Worm (Caenorhabditis elegans) whole organism, young adult: ENCODE data around the gene F19H6.6.

ENCODE experiments used
- B0019.2 ChIP-seq: fragments of 200-800 bp; sonication (Bioruptor generic); conservative IDR thresholded peaks from 2 replicates; pipeline ENCODE4 v1.3.6; 2022; ENCODE audit warnings: missing genetic modification reagents, missing genetic modification characterization, missing compliant biosample characterization
- D2030.7 ChIP-seq: fragments of 200-800 bp; sonication (Bioruptor generic); IDR thresholded peaks from 2 replicates; pipeline ENCODE4 v1.3.6; 2022; ENCODE audit warnings: missing genetic modification reagents, missing genetic modification characterization, missing compliant biosample characterization
- F39B2.1 ChIP-seq: fragments of 200-800 bp; sonication (Bioruptor generic); IDR thresholded peaks from 2 replicates; pipeline ENCODE4 v1.3.6; 2022; ENCODE audit warnings: missing genetic modification reagents, missing genetic modification characterization, missing compliant biosample characterization
- F57A8.1 ChIP-seq: fragments of 200-800 bp; sonication (Bioruptor generic); optimal IDR thresholded peaks from 2 replicates; lab custom pipeline; 2018; ENCODE audit warnings: mild to moderate bottlenecking, missing genetic modification characterization, moderate library complexity, missing compliant biosample characterization
- F57C9.4 ChIP-seq: sonication (generic microtip); optimal IDR thresholded peaks from 2 replicates; lab custom pipeline; 2017; ENCODE audit warnings: mild to moderate bottlenecking, missing genetic modification characterization, missing compliant biosample characterization
- K11D2.4 ChIP-seq: fragments of 200-800 bp; sonication (Bioruptor generic); IDR thresholded peaks from 2 replicates; pipeline ENCODE4 v1.3.6; 2022; ENCODE audit warnings: missing genetic modification reagents, missing genetic modification characterization, missing compliant biosample characterization
- T26A5.8 ChIP-seq: sonication (generic microtip); optimal IDR thresholded peaks from 2 replicates; lab custom pipeline; 2016; ENCODE audit warnings: missing genetic modification characterization, missing compliant biosample characterization
- Y67H2A.10 ChIP-seq: fragments of 200-800 bp; sonication (Bioruptor generic); conservative IDR thresholded peaks from 2 replicates; pipeline ENCODE4 v1.3.6; 2022; ENCODE audit warnings: missing genetic modification reagents, missing genetic modification characterization, missing compliant biosample characterization
- Y95B8A.8 ChIP-seq: fragments of 200-800 bp; sonication (Bioruptor generic); IDR thresholded peaks from 2 replicates; pipeline ENCODE4 v1.3.6; 2022; ENCODE audit warnings: missing genetic modification reagents, missing genetic modification characterization, missing compliant biosample characterization
- akir-1 ChIP-seq: fragments of 200-800 bp; sonication (Bioruptor generic); optimal IDR thresholded peaks from 2 replicates; lab custom pipeline; 2018; ENCODE audit warnings: mild to moderate bottlenecking, missing genetic modification characterization, moderate library complexity, missing compliant biosample characterization
- ama-1 ChIP-seq, 3 experiments: fragments of 150-350 bp in 1 of 3; sonication (generic microtip) in 2 of 3; optimal IDR thresholded peaks; 2 replicates each; lab custom pipeline; 2014 to 2018; ENCODE audit warnings: missing biosample characterization in 2 of 3, missing genetic modification characterization in 2 of 3, missing genetic modification reagents in 2 of 3
- aptf-2 ChIP-seq: fragments of 200-800 bp; sonication (Bioruptor generic); conservative IDR thresholded peaks from 2 replicates; pipeline ENCODE4 v1.3.6; 2022; ENCODE audit warnings: missing genetic modification reagents, missing genetic modification characterization, missing compliant biosample characterization
- aptf-3 ChIP-seq: fragments of 200-800 bp; sonication (Bioruptor generic); IDR thresholded peaks from 2 replicates; pipeline ENCODE4 v1.3.6; 2022; ENCODE audit warnings: missing genetic modification characterization, missing compliant biosample characterization
- athp-1 ChIP-seq: sonication (generic microtip); optimal IDR thresholded peaks from 2 replicates; lab custom pipeline; 2017; ENCODE audit warnings: mild to moderate bottlenecking, missing genetic modification characterization, missing compliant biosample characterization
- attf-3 ChIP-seq: fragments of 200-800 bp; sonication (Bioruptor generic); conservative IDR thresholded peaks from 2 replicates; pipeline ENCODE4 v1.3.6; 2022; ENCODE audit warnings: missing genetic modification reagents, missing genetic modification characterization, missing compliant biosample characterization
- bed-2 ChIP-seq: fragments of 200-800 bp; sonication (Bioruptor generic); IDR thresholded peaks from 2 replicates; pipeline ENCODE4 v1.3.6; 2022; ENCODE audit warnings: missing genetic modification reagents, missing genetic modification characterization, missing compliant biosample characterization
- ccch-3 ChIP-seq: fragments of 200-800 bp; sonication (Bioruptor generic); optimal IDR thresholded peaks from 2 replicates; lab custom pipeline; 2018; ENCODE audit warnings: mild to moderate bottlenecking, missing genetic modification characterization, missing compliant biosample characterization
- ceh-79 ChIP-seq: sonication (generic microtip); optimal IDR thresholded peaks from 2 replicates; lab custom pipeline; 2017; ENCODE audit warnings: mild to moderate bottlenecking, missing genetic modification characterization, missing compliant biosample characterization
- ceh-91 ChIP-seq: fragments of 200-800 bp; sonication (Bioruptor generic); IDR thresholded peaks from 2 replicates; pipeline ENCODE4 v1.3.6; 2022; ENCODE audit warnings: missing genetic modification reagents, missing genetic modification characterization, missing compliant biosample characterization
- die-1 ChIP-seq: sonication (generic microtip); optimal IDR thresholded peaks from 2 replicates; lab custom pipeline; 2016; ENCODE audit warnings: missing genotype, mild to moderate bottlenecking, missing genetic modification characterization, missing compliant biosample characterization
- dox-1 ChIP-seq: fragments of 200-800 bp; sonication (Bioruptor generic); IDR thresholded peaks from 2 replicates; pipeline ENCODE4 v1.3.6; 2022; ENCODE audit warnings: missing genetic modification reagents, missing genetic modification characterization, missing compliant biosample characterization
- dpff-1 ChIP-seq: sonication (generic microtip); optimal IDR thresholded peaks from 2 replicates; lab custom pipeline; 2017; ENCODE audit warnings: mild to moderate bottlenecking, missing genetic modification characterization, missing compliant biosample characterization
- fkh-3 ChIP-seq: sonication (generic microtip); optimal IDR thresholded peaks from 2 replicates; lab custom pipeline; 2016; ENCODE audit warnings: mild to moderate bottlenecking, missing genetic modification characterization, missing compliant biosample characterization
- hlh-26 ChIP-seq: fragments of 200-800 bp; sonication (Bioruptor generic); conservative IDR thresholded peaks from 2 replicates; pipeline ENCODE4 v1.3.6; 2022; ENCODE audit warnings: missing genetic modification reagents, missing genetic modification characterization, missing compliant biosample characterization
- let-607 ChIP-seq, 2 experiments: fragments of 200-800 bp in 1 of 2; sonication (Bioruptor generic) in 1 of 2; sonication (generic microtip) in 1 of 2; optimal IDR thresholded peaks; 2 replicates each; lab custom pipeline; 2016 to 2018; ENCODE audit warnings: mild to moderate bottlenecking in 2 of 2, missing compliant biosample characterization in 2 of 2, missing genetic modification characterization in 2 of 2, moderate library complexity in 2 of 2, missing genotype in 1 of 2
- lin-35 ChIP-seq, 3 experiments: fragments of 150-350 bp in 2 of 3; sonication (generic microtip) in 1 of 3; optimal IDR thresholded peaks; 2 replicates each; lab custom pipeline; 2014 to 2018; ENCODE audit warnings: missing biosample characterization in 3 of 3, missing genetic modification characterization in 3 of 3, missing genetic modification reagents in 3 of 3
- lir-1 ChIP-seq: fragments of 200-800 bp; sonication (Bioruptor generic); conservative IDR thresholded peaks from 2 replicates; pipeline ENCODE4 v1.3.6; 2022; ENCODE audit warnings: missing genetic modification reagents, missing genetic modification characterization, missing compliant biosample characterization
- lsl-1 ChIP-seq: fragments of 200-800 bp; sonication (Bioruptor generic); optimal IDR thresholded peaks from 2 replicates; lab custom pipeline; 2018; ENCODE audit warnings: mild to moderate bottlenecking, missing genetic modification characterization, moderate library complexity, missing compliant biosample characterization
- madf-10 ChIP-seq: sonication (generic microtip); optimal IDR thresholded peaks from 2 replicates; lab custom pipeline; 2016; ENCODE audit warnings: mild to moderate bottlenecking, missing genetic modification characterization, missing compliant biosample characterization
- madf-6 ChIP-seq: fragments of 200-800 bp; sonication (Bioruptor generic); IDR thresholded peaks from 2 replicates; pipeline ENCODE4 v1.3.6; 2022; ENCODE audit warnings: missing genetic modification reagents, missing genetic modification characterization, missing compliant biosample characterization
- mcd-1 ChIP-seq: fragments of 200-800 bp; sonication (Bioruptor generic); IDR thresholded peaks from 2 replicates; pipeline ENCODE4 v1.3.6; 2022; ENCODE audit warnings: missing genetic modification reagents, missing genetic modification characterization, missing compliant biosample characterization
- mes-4 ChIP-seq: sonication (generic microtip); optimal IDR thresholded peaks from 2 replicates; lab custom pipeline; 2016; ENCODE audit warnings: missing genotype, missing genetic modification characterization, missing compliant biosample characterization
- nfya-1 ChIP-seq: sonication (generic microtip); optimal IDR thresholded peaks from 2 replicates; lab custom pipeline; 2017; ENCODE audit warnings: antibody characterized with exemption, missing compliant biosample characterization, missing genetic modification characterization, borderline replicate concordance; ENCODE audit not compliant: insufficient read depth
- nhr-120 ChIP-seq: fragments of 200-800 bp; sonication (Bioruptor generic); IDR thresholded peaks from 2 replicates; pipeline ENCODE4 v1.3.6; 2022; ENCODE audit warnings: missing genetic modification characterization, missing compliant biosample characterization
- nhr-179 ChIP-seq: sonication (generic microtip); optimal IDR thresholded peaks from 2 replicates; lab custom pipeline; 2016; ENCODE audit warnings: mild to moderate bottlenecking, missing genetic modification characterization, missing compliant biosample characterization
- pha-4 ChIP-seq: fragments of 150-350 bp; sonication (generic microtip); optimal IDR thresholded peaks from 2 replicates; lab custom pipeline; 2014; ENCODE audit warnings: missing biosample characterization, missing genetic modification reagents, missing genetic modification characterization
- tbp1 ChIP-seq: fragments of 200-800 bp; sonication (Bioruptor generic); optimal IDR thresholded peaks from 2 replicates; lab custom pipeline; 2018; ENCODE audit warnings: mild to moderate bottlenecking, missing genetic modification characterization, missing compliant biosample characterization
- tbx-9 ChIP-seq: sonication (generic microtip); optimal IDR thresholded peaks from 2 replicates; lab custom pipeline; 2016; ENCODE audit warnings: borderline replicate concordance, missing genetic modification characterization, inconsistent platforms, missing compliant biosample characterization
- xnd-1 ChIP-seq: sonication (generic microtip); optimal IDR thresholded peaks from 2 replicates; lab custom pipeline; 2016; ENCODE audit warnings: missing genotype, missing genetic modification reagents, missing genetic modification characterization, missing compliant biosample characterization
- ztf-18 ChIP-seq: sonication (generic microtip); optimal IDR thresholded peaks from 2 replicates; lab custom pipeline; 2016; ENCODE audit warnings: missing genotype, mild to moderate bottlenecking, missing genetic modification characterization, missing compliant biosample characterization
- ztf-22 ChIP-seq: fragments of 200-800 bp; sonication (Bioruptor generic); optimal IDR thresholded peaks from 2 replicates; lab custom pipeline; 2018; ENCODE audit warnings: mild to moderate bottlenecking, missing genetic modification characterization, moderate library complexity, missing compliant biosample characterization
- ztf-25 ChIP-seq: fragments of 200-800 bp; sonication (Bioruptor generic); IDR thresholded peaks from 2 replicates; pipeline ENCODE4 v1.3.6; 2022; ENCODE audit warnings: missing genetic modification reagents, missing genetic modification characterization, missing compliant biosample characterization
- ztf-3 ChIP-seq: fragments of 200-800 bp; sonication (Bioruptor generic); optimal IDR thresholded peaks from 2 replicates; lab custom pipeline; 2018; ENCODE audit warnings: mild to moderate bottlenecking, missing genetic modification characterization, missing compliant biosample characterization

Gene F19H6.6

DNA sequence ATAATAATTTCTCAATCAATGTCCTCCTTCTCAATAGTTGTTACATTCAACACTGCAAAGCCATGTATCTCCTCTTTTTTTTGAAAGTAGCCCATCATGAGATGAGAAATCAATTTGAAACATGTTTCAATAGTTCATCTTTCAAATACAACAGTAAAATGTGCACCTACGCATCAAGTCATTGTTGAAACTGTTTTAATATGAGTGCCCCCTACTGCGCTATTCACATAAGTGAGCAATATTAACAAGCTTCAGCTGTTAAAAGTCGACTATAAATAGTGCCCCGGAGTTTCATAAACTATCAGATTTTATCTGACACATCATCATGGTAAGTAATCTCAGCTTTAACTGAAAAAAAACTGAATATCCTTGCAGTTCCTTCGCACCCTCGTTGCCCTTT lies at the start of gene F19H6.6, which contains the start of gene nspc-15:
Gene F19H6.6, plus strand, starts transcription at position 384 of the 400 bp plus-strand sequence.
Gene nspc-15, plus strand, starts transcription at position 301 of the 400 bp plus-strand sequence.
- TF ChIP-seq ztf-22 (GFP tag; lab: Kevin White, UChicago), result no peak
- no peak for TF ChIP-seq lsl-1 (GFP tag; lab: Kevin White, UChicago)
- TF ChIP-seq madf-10 (tag; lab: Kevin White, UChicago), result no peak
- no peak for TF ChIP-seq nfya-1 (tag; lab: Kevin White, UChicago)
- TF ChIP-seq Y95B8A.8 (GFP tag; lab: Robert Waterston, UW), result no peak
- TF ChIP-seq xnd-1, result no peak
- no peak for TF ChIP-seq bed-2 (GFP tag; lab: Robert Waterston, UW)
- no peak for TF ChIP-seq tbp1
- no peak for TF ChIP-seq dpff-1 (tag; lab: Kevin White, UChicago)
- TF ChIP-seq ztf-18 (tag; lab: Kevin White, UChicago), result no peak
- no peak for TF ChIP-seq K11D2.4
- no peak for TF ChIP-seq D2030.7 (GFP tag; lab: Robert Waterston, UW)
- no peak for TF ChIP-seq athp-1 (tag; lab: Kevin White, UChicago)

- TF ChIP-seq nhr-179 (tag; lab: Kevin White, UChicago) (no peak), K11D2.4 (peak; percentile 52; the same call in 1 of the 2 replicates), bed-2 (GFP tag; lab: Robert Waterston, UW) (peak; percentile 59; the same call in 1 of the 2 replicates), madf-6 (no peak), lir-1 (peak; percentile 57; the same call in 1 of the 2 replicates)
These were observed 46.8 kb upstream of the F19H6.6 start for ce11 chrX:12313779-12314178.

DNA sequence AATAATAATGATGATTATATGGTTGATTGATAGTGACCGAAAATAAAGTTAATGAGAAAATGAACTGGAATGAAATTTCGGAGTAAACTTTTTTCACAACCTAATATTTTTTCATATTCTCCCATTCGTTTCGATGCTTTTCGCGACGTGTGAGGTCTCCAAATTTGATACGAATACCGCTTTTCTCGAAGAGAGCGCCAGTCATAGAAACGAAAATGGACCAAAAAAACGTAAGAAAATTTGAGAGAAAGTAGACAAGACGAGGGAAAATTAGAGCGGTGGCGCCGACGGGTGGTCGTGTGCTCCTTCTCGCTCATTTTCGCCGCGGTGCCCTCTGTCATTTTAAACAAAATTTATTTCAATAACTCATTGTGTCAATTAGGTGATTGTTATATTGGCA lies 46.2 kb upstream of the F19H6.6 start:
- TF ChIP-seq mcd-1 (GFP tag; lab: Robert Waterston, UW), result no peak
- TF ChIP-seq T26A5.8 (tag; lab: Kevin White, UChicago), result no peak
- no peak for TF ChIP-seq akir-1 (GFP tag; lab: Kevin White, UChicago)
- TF ChIP-seq ztf-3 (GFP tag; lab: Kevin White, UChicago), result no peak
- no peak for TF ChIP-seq fkh-3 (tag; lab: Kevin White, UChicago)
- TF ChIP-seq attf-3 (GFP tag; lab: Robert Waterston, UW), result no peak
- no peak for TF ChIP-seq ama-1 (optimal IDR thresholded peaks at IDR 0.05; lab: Kevin White, UChicago)
- TF ChIP-seq ama-1 (GFP tag; optimal IDR thresholded peaks at IDR 0.05; lab: Kevin White, UChicago), result no peak
- no peak for TF ChIP-seq ceh-79 (tag; lab: Kevin White, UChicago)
- no peak for TF ChIP-seq F57A8.1 (GFP tag; lab: Kevin White, UChicago)
- no peak for TF ChIP-seq pha-4 (tag; lab: Kevin White, UChicago)
- TF ChIP-seq ztf-25 (GFP tag; lab: Robert Waterston, UW), result no peak
- no peak for TF ChIP-seq F57C9.4
- TF ChIP-seq tbp1, result no peak
- TF ChIP-seq ceh-91 (GFP tag; lab: Robert Waterston, UW), result no peak
- TF ChIP-seq lir-1, result no peak
- no peak for TF ChIP-seq lin-35 (GFP tag; optimal IDR thresholded peaks at IDR 0.05; lab: Kevin White, UChicago)
- TF ChIP-seq mes-4 (tag; lab: Kevin White, UChicago), result no peak
- no peak for TF ChIP-seq Y67H2A.10 (GFP tag; lab: Robert Waterston, UW)
- TF ChIP-seq tbx-9 (tag; lab: Kevin White, UChicago), result no peak

- TF ChIP-seq lir-1 (no peak), ama-1 (optimal IDR thresholded peaks at IDR 0.05; lab: Kevin White, UChicago) (no peak), ama-1 (GFP tag; optimal IDR thresholded peaks at IDR 0.05; lab: Kevin White, UChicago) (no peak), hlh-26 (no peak), aptf-3 (GFP tag; lab: Robert Waterston, UW) (no peak), dox-1 (GFP tag; lab: Robert Waterston, UW) (no peak), let-607 (tag; optimal IDR thresholded peaks at IDR 0.05; lab: Kevin White, UChicago) (no peak), die-1 (tag; lab: Kevin White, UChicago) (no peak), ztf-25 (GFP tag; lab: Robert Waterston, UW) (no peak), ztf-18 (tag; lab: Kevin White, UChicago) (no peak), aptf-2 (GFP tag; lab: Robert Waterston, UW) (no peak), B0019.2 (GFP tag; lab: Robert Waterston, UW) (no peak), nhr-120 (GFP tag; lab: Robert Waterston, UW) (no peak), F39B2.1 (GFP tag; lab: Robert Waterston, UW) (no peak), ccch-3 (GFP tag; lab: Kevin White, UChicago) (no peak)
- TF ChIP-seq, all 124 proteins: peak for 0
These were observed 45.4 kb upstream of the F19H6.6 start, which contains the start of gene xtr-2 for ce11 chrX:12315268-12315667. Gene xtr-2 (plus strand): TSS chrX:12315568.
